Fruit fly (Drosophila melanogaster) whole organism, embryonic: ENCODE measurements around the gene ssp.

Experiments used
- Abd-B ChIP-seq: fragments of 200-800 bp; sonication (Bioruptor generic); optimal IDR thresholded peaks from 2 replicates; lab custom pipeline; 2018; ENCODE audit warnings: missing biosample characterization, mild to moderate bottlenecking, missing genetic modification characterization, moderate library complexity
- Awh ChIP-seq: fragments of 200-800 bp; sonication (Bioruptor generic); IDR thresholded peaks from 2 replicates; pipeline ENCODE4, ENCODE4 v1.3.6; 2022; ENCODE audit warnings: missing biosample characterization, missing genetic modification characterization
- CG10431 ChIP-seq: fragments of 200-800 bp; sonication (Bioruptor generic); optimal IDR thresholded peaks from 3 replicates; lab custom pipeline; 2018; ENCODE audit warnings: missing biosample characterization, mild to moderate bottlenecking, missing genetic modification characterization
- CG10462 ChIP-seq: fragments of 200-800 bp; sonication (Bioruptor generic); optimal IDR thresholded peaks from 2 replicates; lab custom pipeline; 2016; ENCODE audit warnings: missing biosample characterization, missing genetic modification characterization
- CG11723 ChIP-seq: fragments of 200-800 bp; sonication (Bioruptor generic); optimal IDR thresholded peaks from 2 replicates; lab custom pipeline; 2017; ENCODE audit warnings: missing biosample characterization, mild to moderate bottlenecking, missing genetic modification characterization
- CG12659 ChIP-seq: fragments of 200-800 bp; sonication (Bioruptor generic); optimal IDR thresholded peaks from 3 replicates; lab custom pipeline; 2017; ENCODE audit warnings: mild to moderate bottlenecking, missing biosample characterization, missing genetic modification reagents, missing genetic modification characterization
- CG1529 ChIP-seq: fragments of 200-800 bp; sonication (Bioruptor generic); optimal IDR thresholded peaks from 3 replicates; lab custom pipeline; 2018; ENCODE audit warnings: missing biosample characterization, missing genetic modification characterization
- CG16779 ChIP-seq: fragments of 200-800 bp; sonication (Bioruptor generic); IDR thresholded peaks from 2 replicates; pipeline ENCODE4 v1.3.6; 2022; ENCODE audit warnings: missing biosample characterization, missing genetic modification characterization
- CG17359 ChIP-seq: fragments of 200-800 bp; sonication (Bioruptor generic); optimal IDR thresholded peaks from 3 replicates; lab custom pipeline; 2018; ENCODE audit warnings: missing biosample characterization, mild to moderate bottlenecking, missing genetic modification characterization, moderate library complexity
- CG17361 ChIP-seq: fragments of 200-800 bp; sonication (Bioruptor generic); IDR thresholded peaks from 3 replicates; pipeline ENCODE4 v1.3.6; 2022; ENCODE audit warnings: missing biosample characterization, missing genetic modification characterization
- CG17829 ChIP-seq: fragments of 200-800 bp; optimal IDR thresholded peaks from 2 replicates; lab custom pipeline; 2019; ENCODE audit warnings: missing biosample characterization, mild to moderate bottlenecking, missing genetic modification characterization, moderate library complexity
- CG2199 ChIP-seq: fragments of 200-800 bp; sonication (Bioruptor generic); IDR thresholded peaks from 3 replicates; pipeline ENCODE4 v1.3.6; 2022; ENCODE audit warnings: missing biosample characterization, missing genetic modification characterization
- CG2712 ChIP-seq: fragments of 200-800 bp; optimal IDR thresholded peaks from 3 replicates; lab custom pipeline; 2019; ENCODE audit warnings: missing biosample characterization, mild to moderate bottlenecking, missing genetic modification characterization, moderate library complexity
- CG31441 ChIP-seq: fragments of 200-800 bp; sonication (Bioruptor generic); IDR thresholded peaks from 2 replicates; pipeline ENCODE4 v1.3.6; 2022; ENCODE audit warnings: missing biosample characterization, missing genetic modification characterization
- CG3281 ChIP-seq: fragments of 200-800 bp; sonication (Bioruptor generic); optimal IDR thresholded peaks from 3 replicates; lab custom pipeline; 2017; ENCODE audit warnings: missing biosample characterization, mild to moderate bottlenecking, missing genetic modification characterization
- CG33557 ChIP-seq: fragments of 200-800 bp; sonication (Bioruptor generic); optimal IDR thresholded peaks from 2 replicates; lab custom pipeline; 2019; ENCODE audit warnings: missing biosample characterization, mild to moderate bottlenecking, missing genetic modification characterization, moderate library complexity
- CG34376 ChIP-seq: fragments of 200-800 bp; sonication (Bioruptor generic); optimal IDR thresholded peaks from 2 replicates; lab custom pipeline; 2018; ENCODE audit warnings: missing biosample characterization, mild to moderate bottlenecking, missing genetic modification characterization
- CG5180 ChIP-seq: fragments of 200-800 bp; sonication (Bioruptor generic); optimal IDR thresholded peaks from 3 replicates; lab custom pipeline; 2017; ENCODE audit warnings: missing biosample characterization, missing genetic modification characterization, mild to moderate bottlenecking, moderate library complexity, missing genetic modification reagents
- CG6813 ChIP-seq: fragments of 200-800 bp; sonication (Bioruptor generic); optimal IDR thresholded peaks from 2 replicates; lab custom pipeline; 2017; ENCODE audit warnings: missing biosample characterization, missing genetic modification characterization, mild to moderate bottlenecking, moderate library complexity, missing genetic modification reagents
- CG6854 ChIP-seq: fragments of 200-800 bp; sonication (Bioruptor generic); optimal IDR thresholded peaks from 3 replicates; lab custom pipeline; 2017; ENCODE audit warnings: missing biosample characterization, mild to moderate bottlenecking, missing genetic modification characterization
- CG7745 ChIP-seq: fragments of 200-800 bp; sonication (Bioruptor generic); optimal IDR thresholded peaks from 2 replicates; lab custom pipeline; 2018; ENCODE audit warnings: missing biosample characterization, mild to moderate bottlenecking, missing genetic modification characterization, moderate library complexity
- CG7839 ChIP-seq: fragments of 200-800 bp; sonication (Bioruptor generic); optimal IDR thresholded peaks from 3 replicates; lab custom pipeline; 2018; ENCODE audit warnings: missing biosample characterization, mild to moderate bottlenecking, missing genetic modification characterization, moderate library complexity
- CG9727 ChIP-seq: fragments of 200-800 bp; sonication (Bioruptor generic); optimal IDR thresholded peaks from 3 replicates; lab custom pipeline; 2017; ENCODE audit warnings: missing biosample characterization, mild to moderate bottlenecking, missing genetic modification characterization
- D ChIP-seq, 2 experiments: fragments of 200-800 bp in 1 of 2; fragments of >200 bp in 1 of 2; sonication (Bioruptor generic) in 1 of 2; optimal IDR thresholded peaks; 2 replicates in 1 of 2; 3 replicates in 1 of 2; lab custom pipeline; 2017; ENCODE audit warnings: mild to moderate bottlenecking in 1 of 2, missing biosample characterization in 1 of 2, missing genetic modification characterization in 1 of 2, missing genetic modification reagents in 1 of 2
- D19A ChIP-seq: fragments of 200-800 bp; optimal IDR thresholded peaks from 3 replicates; lab custom pipeline; 2019; ENCODE audit warnings: missing biosample characterization, mild to moderate bottlenecking, missing genetic modification characterization, moderate library complexity
- Dbx ChIP-seq: fragments of 200-800 bp; sonication (Bioruptor generic); IDR thresholded peaks from 3 replicates; pipeline ENCODE4 v1.3.6; 2022; ENCODE audit warnings: missing biosample characterization, missing genetic modification characterization
- Drgx ChIP-seq: fragments of 200-800 bp; sonication (Bioruptor generic); IDR thresholded peaks from 2 replicates; pipeline ENCODE4 v1.3.6; 2022; ENCODE audit warnings: missing biosample characterization, missing genetic modification characterization
- HHEX ChIP-seq: fragments of 200-800 bp; sonication (Bioruptor generic); optimal IDR thresholded peaks from 3 replicates; lab custom pipeline; 2017; ENCODE audit warnings: missing biosample characterization, mild to moderate bottlenecking, missing genetic modification characterization, missing genetic modification reagents
- Jarid2 ChIP-seq: fragments of 200-800 bp; sonication (Bioruptor generic); optimal IDR thresholded peaks from 3 replicates; lab custom pipeline; 2017; ENCODE audit warnings: mild to moderate bottlenecking, missing biosample characterization, missing genetic modification reagents, missing genetic modification characterization
- Nf-YC ChIP-seq: fragments of 200-800 bp; optimal IDR thresholded peaks from 3 replicates; lab custom pipeline; 2019; ENCODE audit warnings: missing biosample characterization, mild to moderate bottlenecking, missing genetic modification characterization, moderate library complexity
- Side ChIP-seq: fragments of 200-800 bp; sonication (Bioruptor generic); optimal IDR thresholded peaks from 2 replicates; lab custom pipeline; 2016; ENCODE audit warnings: missing biosample characterization, missing genetic modification characterization
- Vsx1 ChIP-seq: fragments of 200-800 bp; sonication (Bioruptor generic); optimal IDR thresholded peaks from 2 replicates; lab custom pipeline; 2017; ENCODE audit warnings: missing biosample characterization, mild to moderate bottlenecking, missing genetic modification characterization, missing genetic modification reagents
- Xrp1 ChIP-seq: fragments of 200-800 bp; sonication (Bioruptor generic); IDR thresholded peaks from 2 replicates; pipeline ENCODE4 v1.3.6; 2022; ENCODE audit warnings: missing biosample characterization, missing genetic modification characterization
- al ChIP-seq: fragments of 200-800 bp; sonication (Bioruptor generic); IDR thresholded peaks from 2 replicates; pipeline ENCODE4 v1.3.6; 2022; ENCODE audit warnings: missing biosample characterization, missing genetic modification characterization
- ase ChIP-seq: fragments of 200-800 bp; sonication (Bioruptor generic); IDR thresholded peaks from 3 replicates; pipeline ENCODE4 v1.3.6; 2022; ENCODE audit warnings: missing biosample characterization, missing genetic modification characterization
- dysf ChIP-seq: fragments of 200-800 bp; sonication (Bioruptor generic); IDR thresholded peaks from 3 replicates; pipeline ENCODE4 v1.3.6; 2022; ENCODE audit warnings: missing biosample characterization, missing genetic modification characterization
- fd64A ChIP-seq: fragments of 200-800 bp; sonication (Bioruptor generic); optimal IDR thresholded peaks from 3 replicates; lab custom pipeline; 2018; ENCODE audit warnings: missing biosample characterization, mild to moderate bottlenecking, missing genetic modification characterization
- kay ChIP-seq: fragments of 200-800 bp; sonication (Bioruptor generic); optimal IDR thresholded peaks from 2 replicates; lab custom pipeline; 2016; ENCODE audit warnings: missing biosample characterization, missing genetic modification characterization
- lab ChIP-seq: fragments of 200-800 bp; sonication (Bioruptor generic); optimal IDR thresholded peaks from 3 replicates; lab custom pipeline; 2017; ENCODE audit warnings: missing biosample characterization, missing genetic modification characterization, mild to moderate bottlenecking, moderate library complexity, missing genetic modification reagents
- peb ChIP-seq: fragments of 200-800 bp; sonication (Bioruptor generic); IDR thresholded peaks from 2 replicates; pipeline ENCODE4 v1.3.6; 2022; ENCODE audit warnings: missing biosample characterization, missing genetic modification characterization
- pros ChIP-seq: fragments of 200-800 bp; sonication (Bioruptor generic); optimal IDR thresholded peaks from 3 replicates; lab custom pipeline; 2019; ENCODE audit warnings: missing biosample characterization, mild to moderate bottlenecking, missing genetic modification characterization, moderate library complexity
- sens ChIP-seq: fragments of 200-800 bp; sonication (Bioruptor generic); peaks from one replicate; lab custom pipeline; 2016; ENCODE audit warnings: missing biosample characterization, missing genetic modification characterization
- sens-2 ChIP-seq: fragments of 200-800 bp; sonication (Bioruptor generic); IDR thresholded peaks from 2 replicates; pipeline ENCODE4 v1.3.6; 2022; ENCODE audit warnings: missing biosample characterization, missing genetic modification characterization
- slbo ChIP-seq: fragments of 200-800 bp; sonication (Bioruptor generic); IDR thresholded peaks from 2 replicates; pipeline ENCODE4 v1.3.6; 2022; ENCODE audit warnings: missing biosample characterization, missing genetic modification characterization
- vfl ChIP-seq: fragments of 200-800 bp; sonication (Bioruptor generic); optimal IDR thresholded peaks from 2 replicates; lab custom pipeline; 2016; ENCODE audit warnings: missing biosample characterization, missing genetic modification characterization
- wek ChIP-seq: fragments of 200-800 bp; sonication (Bioruptor generic); optimal IDR thresholded peaks from 3 replicates; lab custom pipeline; 2018; ENCODE audit warnings: missing biosample characterization, mild to moderate bottlenecking, missing genetic modification characterization, moderate library complexity
- wor ChIP-seq: fragments of 200-800 bp; sonication (Bioruptor generic); IDR thresholded peaks from 2 replicates; pipeline ENCODE4 v1.3.6; 2022; ENCODE audit warnings: missing biosample characterization, missing genetic modification characterization
- zf30C ChIP-seq: fragments of 200-800 bp; sonication (Bioruptor generic); optimal IDR thresholded peaks from 3 replicates; lab custom pipeline; 2018; ENCODE audit warnings: missing biosample characterization, mild to moderate bottlenecking, missing genetic modification characterization

The ssp gene

DNA sequence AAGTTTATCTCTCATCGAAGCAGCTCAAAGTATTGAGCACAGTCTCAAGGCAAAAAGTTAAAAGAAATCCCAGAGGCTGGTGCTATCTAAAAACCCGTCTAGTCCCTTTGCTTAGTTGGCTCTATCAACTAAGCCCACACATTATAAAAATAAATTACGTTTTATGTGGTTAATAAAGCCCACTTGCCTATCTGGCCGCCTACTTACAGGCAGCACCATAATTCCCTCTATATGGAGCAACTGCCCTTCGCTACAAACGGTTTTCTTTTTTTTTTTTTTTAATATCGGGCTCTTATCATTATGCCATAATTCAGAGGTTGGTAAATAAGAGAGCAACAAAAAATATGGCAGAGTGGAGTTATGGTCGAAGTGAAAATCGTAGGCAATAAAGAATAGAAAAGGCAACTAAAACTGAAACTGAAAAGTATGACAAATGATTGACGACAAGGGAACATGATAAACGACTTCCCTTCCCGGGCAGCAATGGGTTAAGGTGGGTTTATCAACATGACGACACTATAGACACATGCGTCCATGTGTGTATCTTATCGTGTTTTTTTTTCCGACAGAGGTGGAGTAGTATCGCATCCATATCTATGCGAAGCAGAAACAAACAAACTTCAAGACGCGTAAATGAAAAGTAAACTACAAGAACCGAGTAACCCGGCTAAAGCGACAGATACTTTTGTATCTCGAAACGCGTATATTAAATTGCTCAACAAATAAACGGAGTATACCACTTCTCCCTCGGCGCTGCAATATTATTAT lies 39.3 kb upstream of the ssp start (continued):
- TF ChIP-seq CG31441 (0 out of 2 replicates have a peak, but pooled peaks have one; percentile 11), CG6813 (GFP tag; lab: Kevin White, UChicago) (peak; percentile 23), CG17829 (tag; lab: Kevin White, UChicago) (peak; percentile 11), wor (GFP tag; lab: Robert Waterston, UW) (no peak), Abd-B (no peak), CG12659 (peak; percentile 18), pros (GFP tag; lab: Kevin White, UChicago) (peak; percentile 89), CG33557 (GFP tag; lab: Kevin White, UChicago) (peak; percentile 69), dysf (no peak), CG34376 (peak; percentile 41), CG17361 (0 out of 3 replicates have a peak, but pooled peaks have one; percentile 12), CG1529 (GFP tag; lab: Kevin White, UChicago) (peak; percentile 4), al (GFP tag; lab: Robert Waterston, UW) (no peak), Vsx1 (GFP tag; lab: Kevin White, UChicago) (peak; percentile 72), CG7839 (tag; lab: Kevin White, UChicago) (peak; percentile 17), D (optimal IDR thresholded peaks at IDR 0.05; lab: Kevin White, UChicago) (no peak), D (GFP tag; optimal IDR thresholded peaks at IDR 0.05; lab: Kevin White, UChicago) (peak; percentile 27), kay (GFP tag; lab: Kevin White, UChicago) (no peak), sens-2 (GFP tag; lab: Robert Waterston, UW) (no peak), peb (no peak), Nf-YC (tag; lab: Kevin White, UChicago) (peak; percentile 4), fd64A (peak; percentile 53), CG17359 (peak; percentile 6), D19A (tag; lab: Kevin White, UChicago) (peak; percentile 9), sens (GFP tag; lab: Kevin White, UChicago) (peak; percentile 16), CG10431 (GFP tag; lab: Kevin White, UChicago) (peak; percentile 62), lab (peak; percentile 38), CG2199 (peak; percentile 88; the same call in 2 of the 3 replicates), CG2712 (peak; percentile 26), CG16779 (no peak), Drgx (GFP tag; lab: Robert Waterston, UW) (no peak), Dbx (GFP tag; lab: Robert Waterston, UW) (no peak), CG5180 (GFP tag; lab: Kevin White, UChicago) (peak; percentile 2), Xrp1 (peak; percentile 32; the same call in 1 of the 2 replicates), CG11723 (GFP tag; lab: Kevin White, UChicago) (no peak), CG6854 (peak; percentile 25), ase (no peak), CG7745 (tag; lab: Kevin White, UChicago) (peak; percentile 34), CG10462 (GFP tag; lab: Kevin White, UChicago) (no peak), vfl (GFP tag; lab: Kevin White, UChicago) (no peak), Awh (0 out of 2 replicates have a peak, but pooled peaks have one; percentile 39), slbo (0 out of 2 replicates have a peak, but pooled peaks have one; percentile 12), Jarid2 (GFP tag; lab: Kevin White, UChicago) (peak; percentile 34), HHEX (GFP tag; lab: Kevin White, UChicago) (no peak), zf30C (GFP tag; lab: Kevin White, UChicago) (no peak), wek (GFP tag; lab: Kevin White, UChicago) (peak; percentile 42), CG9727 (GFP tag; lab: Kevin White, UChicago) (peak; percentile 23), Side (GFP tag; lab: Kevin White, UChicago) (peak; percentile 31), CG3281 (peak; percentile 9)
